Worm (Caenorhabditis elegans) whole organism, mixed stage, embryonic: ENCODE data around the gene B0554.1.

ENCODE experiments used
- M03D4.4 ChIP-seq: sonication (generic microtip); optimal IDR thresholded peaks from 2 replicates; lab custom pipeline; 2017; ENCODE audit warnings: mild to moderate bottlenecking, missing genetic modification characterization, missing compliant biosample characterization
- bed-3 ChIP-seq: fragments of 200-800 bp; sonication (Bioruptor generic); optimal IDR thresholded peaks from 3 replicates; lab custom pipeline; 2018; ENCODE audit warnings: mild to moderate bottlenecking, missing genetic modification characterization, moderate library complexity, missing compliant biosample characterization
- blmp-1 ChIP-seq: fragments of 150-350 bp; optimal IDR thresholded peaks from 2 replicates; lab custom pipeline; 2014; ENCODE audit warnings: missing biosample characterization, missing genetic modification characterization
- ceh-39 ChIP-seq: fragments of 150-350 bp; optimal IDR thresholded peaks from 2 replicates; lab custom pipeline; 2014; ENCODE audit warnings: missing biosample characterization, missing genetic modification characterization
- ceh-43 ChIP-seq: fragments of 200-800 bp; sonication (Bioruptor generic); optimal IDR thresholded peaks from 2 replicates; lab custom pipeline; 2018; ENCODE audit warnings: mild to moderate bottlenecking, missing genetic modification characterization, moderate library complexity, missing compliant biosample characterization
- ceh-83 ChIP-seq: fragments of 200-800 bp; sonication (Bioruptor generic); optimal IDR thresholded peaks from 2 replicates; lab custom pipeline; 2018; ENCODE audit warnings: mild to moderate bottlenecking, missing genetic modification characterization, missing compliant biosample characterization
- ces-1 ChIP-seq: fragments of 150-350 bp; optimal IDR thresholded peaks from 2 replicates; lab custom pipeline; 2014; ENCODE audit warnings: missing biosample characterization, missing genetic modification reagents, missing genetic modification characterization
- cnd-1 ChIP-seq: fragments of 200-800 bp; sonication (Bioruptor generic); optimal IDR thresholded peaks from 2 replicates; lab custom pipeline; 2018; ENCODE audit warnings: mild to moderate bottlenecking, missing genetic modification characterization, missing compliant biosample characterization
- drap-1 ChIP-seq: fragments of 200-800 bp; sonication (Bioruptor generic); optimal IDR thresholded peaks from 3 replicates; lab custom pipeline; 2018; ENCODE audit warnings: mild to moderate bottlenecking, missing genetic modification characterization, missing compliant biosample characterization
- flh-1 ChIP-seq: fragments of 200-800 bp; sonication (Bioruptor generic); optimal IDR thresholded peaks from 2 replicates; lab custom pipeline; 2018; ENCODE audit warnings: mild to moderate bottlenecking, missing genetic modification characterization, moderate library complexity, missing compliant biosample characterization
- ham-2 ChIP-seq: fragments of 200-800 bp; sonication (Bioruptor generic); optimal IDR thresholded peaks from 2 replicates; lab custom pipeline; 2018; ENCODE audit warnings: mild to moderate bottlenecking, missing genetic modification characterization, missing compliant biosample characterization
- hlh-1 ChIP-seq: fragments of 150-350 bp; optimal IDR thresholded peaks from 2 replicates; lab custom pipeline; 2014; ENCODE audit warnings: missing biosample characterization, missing genetic modification reagents, missing genetic modification characterization
- lin-13 ChIP-seq: fragments of 150-350 bp; optimal IDR thresholded peaks from 2 replicates; lab custom pipeline; 2014; ENCODE audit warnings: missing biosample characterization, missing genetic modification characterization
- lin-32 ChIP-seq: fragments of 200-800 bp; sonication (Bioruptor generic); optimal IDR thresholded peaks from 2 replicates; lab custom pipeline; 2018; ENCODE audit warnings: mild to moderate bottlenecking, missing genetic modification characterization, missing compliant biosample characterization
- lsy-2 ChIP-seq: fragments of 150-350 bp; optimal IDR thresholded peaks from 2 replicates; lab custom pipeline; 2014; ENCODE audit warnings: missing biosample characterization, missing genetic modification characterization
- mab-5 ChIP-seq: fragments of 150-350 bp; optimal IDR thresholded peaks from 2 replicates; lab custom pipeline; 2014; ENCODE audit warnings: missing biosample characterization, missing genetic modification characterization
- mep-1 ChIP-seq: fragments of 150-350 bp; optimal IDR thresholded peaks from 2 replicates; lab custom pipeline; 2017; ENCODE audit warnings: missing biosample characterization, missing genetic modification reagents, missing genetic modification characterization, inconsistent platforms
- mls-2 ChIP-seq: sonication (generic microtip); optimal IDR thresholded peaks from 2 replicates; lab custom pipeline; 2016; ENCODE audit warnings: mild to moderate bottlenecking, missing genetic modification characterization, moderate library complexity, missing compliant biosample characterization
- nhr-12 ChIP-seq: fragments of 150-350 bp; optimal IDR thresholded peaks from 2 replicates; lab custom pipeline; 2014; ENCODE audit warnings: missing biosample characterization, missing genetic modification characterization
- nhr-2 ChIP-seq: fragments of 150-350 bp; optimal IDR thresholded peaks from 2 replicates; lab custom pipeline; 2014; ENCODE audit warnings: missing biosample characterization, missing genetic modification characterization
- nhr-237 ChIP-seq: fragments of 150-350 bp; optimal IDR thresholded peaks from 2 replicates; lab custom pipeline; 2014; ENCODE audit warnings: missing biosample characterization, missing genetic modification characterization
- nhr-76 ChIP-seq: sonication (generic microtip); optimal IDR thresholded peaks from 2 replicates; lab custom pipeline; 2017; ENCODE audit warnings: missing biosample characterization, missing genetic modification characterization
- pha-4 ChIP-seq: fragments of 150-350 bp; optimal IDR thresholded peaks from 2 replicates; lab custom pipeline; 2018; ENCODE audit warnings: missing biosample characterization, missing genetic modification reagents, missing genetic modification characterization
- snpc-4 ChIP-seq: fragments of 150-350 bp; optimal IDR thresholded peaks from 2 replicates; lab custom pipeline; 2014; ENCODE audit warnings: missing biosample characterization, missing genetic modification characterization
- sptf-1 ChIP-seq: sonication (generic microtip); optimal IDR thresholded peaks from 2 replicates; lab custom pipeline; 2017; ENCODE audit warnings: mild to moderate bottlenecking, missing genetic modification characterization, moderate library complexity, missing compliant biosample characterization
- tbx-8 ChIP-seq: fragments of 200-800 bp; sonication (Bioruptor generic); optimal IDR thresholded peaks from 2 replicates; lab custom pipeline; 2018; ENCODE audit warnings: mild to moderate bottlenecking, missing genetic modification characterization, moderate library complexity, missing compliant biosample characterization
- unc-120 ChIP-seq: sonication (generic microtip); optimal IDR thresholded peaks from 2 replicates; lab custom pipeline; 2017; ENCODE audit warnings: missing genetic modification characterization, missing compliant biosample characterization; ENCODE audit not compliant: poor library complexity, severe bottlenecking
- unc-39 ChIP-seq: fragments of 150-350 bp; optimal IDR thresholded peaks from 2 replicates; lab custom pipeline; 2014; ENCODE audit warnings: missing biosample characterization, missing genetic modification characterization
- unc-62 ChIP-seq: fragments of 150-350 bp; optimal IDR thresholded peaks from 2 replicates; lab custom pipeline; 2014; ENCODE audit warnings: missing biosample characterization, missing genetic modification reagents, missing genetic modification characterization
- zip-8 ChIP-seq: fragments of 150-350 bp; optimal IDR thresholded peaks from 2 replicates; lab custom pipeline; 2014; ENCODE audit warnings: missing biosample characterization, missing genetic modification characterization
- ztf-11 ChIP-seq: fragments of 150-350 bp; optimal IDR thresholded peaks from 2 replicates; lab custom pipeline; 2014; ENCODE audit warnings: missing biosample characterization, missing genetic modification characterization

The B0554.1 gene

DNA sequence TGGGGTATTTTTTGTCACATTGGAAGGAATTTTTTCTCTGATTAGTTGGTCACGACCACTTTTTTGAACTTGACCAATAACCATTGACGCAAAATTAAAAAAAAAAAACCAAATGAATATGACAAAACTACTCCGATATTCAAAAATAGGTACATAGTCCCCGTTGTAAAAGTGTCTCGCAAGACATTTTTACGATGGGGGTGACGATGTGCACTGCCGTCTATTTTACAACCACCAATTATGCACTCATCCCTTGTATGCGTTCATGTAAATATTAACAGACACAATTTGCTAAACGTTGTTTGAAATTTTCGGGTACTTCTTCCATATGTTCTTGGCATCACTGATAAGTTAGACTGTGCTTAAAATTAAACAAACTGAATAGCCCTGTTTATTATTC lies 38.5 kb upstream of the B0554.1 start, which contains the start of gene scl-27:
Gene scl-27 (plus strand): TSS at position 301 of the 400 bp plus-strand sequence.
- no peak for TF ChIP-seq nhr-237 (tag; lab: Kevin White, UChicago)
- no peak for TF ChIP-seq ceh-39
- TF ChIP-seq ztf-11 (tag; lab: Kevin White, UChicago): no peak
- TF ChIP-seq ces-1: no peak
- TF ChIP-seq nhr-2 (tag; lab: Kevin White, UChicago): no peak
- TF ChIP-seq sptf-1 (tag; lab: Kevin White, UChicago): no peak
- no peak for TF ChIP-seq pha-4 (tag; lab: Kevin White, UChicago)
- no peak for TF ChIP-seq zip-8
- no peak for TF ChIP-seq blmp-1 (tag; lab: Kevin White, UChicago)
- TF ChIP-seq ham-2 (GFP tag; lab: Kevin White, UChicago): no peak
- no peak for TF ChIP-seq unc-62 (GFP tag; lab: Kevin White, UChicago)
- TF ChIP-seq lin-32: no peak
- no peak for TF ChIP-seq ceh-43
- TF ChIP-seq M03D4.4 (tag; lab: Kevin White, UChicago): no peak
- no peak for TF ChIP-seq cnd-1 (tag; lab: Kevin White, UChicago)
- TF ChIP-seq, all 35 proteins: peak for 0

DNA sequence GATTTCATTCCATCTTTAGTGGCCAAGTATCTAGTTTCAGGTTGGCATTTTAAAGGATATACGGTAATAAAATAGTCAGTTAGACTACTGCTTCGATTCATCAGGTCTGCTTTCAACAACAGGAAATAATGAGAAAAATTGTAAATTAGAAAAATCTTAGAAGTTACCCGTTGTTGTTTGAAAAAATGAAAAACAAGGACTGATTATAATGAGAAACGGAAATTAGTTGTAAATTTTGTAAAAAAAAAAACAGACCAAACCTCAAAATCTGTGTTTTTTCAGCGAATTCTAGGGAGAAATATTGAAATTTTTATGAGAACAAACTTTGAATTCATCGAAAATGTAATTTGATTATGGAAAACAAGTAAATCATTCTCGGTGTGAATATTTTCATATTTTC lies 35.2 kb upstream of the B0554.1 start, which contains the start of gene srh-62:
Gene srh-62 (minus strand): TSS at position 101 of the 400 bp plus-strand sequence.
- TF ChIP-seq sptf-1 (tag; lab: Kevin White, UChicago) (no peak), hlh-1 (tag; lab: Kevin White, UChicago) (no peak), snpc-4 (no peak), tbx-8 (no peak), bed-3 (no peak), lin-13 (tag; lab: Kevin White, UChicago) (no peak), flh-1 (no peak), zip-8 (no peak), ztf-11 (tag; lab: Kevin White, UChicago) (no peak), unc-39 (tag; lab: Kevin White, UChicago) (no peak), nhr-76 (tag; lab: Kevin White, UChicago) (no peak)

DNA sequence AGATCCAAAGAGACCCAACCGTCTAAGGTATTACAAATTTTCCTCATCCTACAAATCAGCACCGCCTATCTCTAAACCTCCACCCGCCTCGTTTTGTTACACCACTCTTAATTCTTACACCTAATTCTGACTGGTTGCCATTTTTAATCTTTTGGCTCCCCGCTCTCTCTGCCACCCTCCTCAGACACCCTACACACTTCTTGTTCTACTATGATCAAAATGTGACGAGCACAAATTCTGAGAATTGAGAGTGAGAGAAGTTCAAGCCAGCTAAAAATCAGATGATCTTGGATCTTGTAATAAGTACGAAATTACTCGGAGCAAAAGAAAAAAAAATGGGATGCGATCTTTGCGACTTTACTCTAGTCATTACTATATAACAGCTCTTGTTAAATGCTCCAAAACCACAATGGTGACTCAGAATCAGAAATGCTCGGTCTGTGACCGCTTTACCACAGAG lies 34.0 kb upstream of the B0554.1 start, which contains the start of gene nhr-252:
Gene nhr-252 (plus strand): TSS at position 410 of the 460 bp plus-strand sequence.
- TF ChIP-seq bed-3: no peak
- TF ChIP-seq nhr-237 (tag; lab: Kevin White, UChicago): no peak
- TF ChIP-seq sptf-1 (tag; lab: Kevin White, UChicago): no peak
- no peak for TF ChIP-seq ceh-83 (GFP tag; lab: Kevin White, UChicago)
- no peak for TF ChIP-seq ham-2 (GFP tag; lab: Kevin White, UChicago)
- no peak for TF ChIP-seq snpc-4
- no peak for TF ChIP-seq nhr-12 (tag; lab: Kevin White, UChicago)
- no peak for TF ChIP-seq lin-13 (tag; lab: Kevin White, UChicago)
- no peak for TF ChIP-seq mep-1 (tag; lab: Kevin White, UChicago)
- TF ChIP-seq ceh-39: no peak
- no peak for TF ChIP-seq drap-1 (GFP tag; lab: Kevin White, UChicago)
- TF ChIP-seq unc-120 (tag; lab: Kevin White, UChicago): no peak
- no peak for TF ChIP-seq mab-5 (tag; lab: Kevin White, UChicago)
- no peak for TF ChIP-seq zip-8
- no peak for TF ChIP-seq mls-2
- TF ChIP-seq ceh-43: no peak
- no peak for TF ChIP-seq unc-62 (GFP tag; lab: Kevin White, UChicago)
- no peak for TF ChIP-seq tbx-8

DNA sequence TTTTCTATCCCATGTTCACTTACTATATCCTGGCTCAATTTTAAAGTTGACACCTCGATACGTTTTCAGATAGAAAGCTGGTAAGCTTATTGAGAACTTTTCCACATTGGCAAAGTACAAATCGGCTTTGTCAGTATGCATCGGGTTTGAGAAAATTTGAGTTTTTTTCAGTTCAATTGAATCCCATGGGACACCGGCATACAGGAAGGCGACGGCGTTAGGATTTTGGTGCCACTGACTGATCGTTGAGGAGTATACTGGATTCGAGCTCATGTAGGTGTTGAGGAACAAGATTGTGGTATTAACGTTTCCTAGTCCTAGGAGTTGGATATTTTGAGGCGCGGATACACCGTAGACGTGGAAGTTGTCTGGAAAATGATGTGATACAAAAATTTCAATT lies 25.4 kb upstream of the B0554.1 start:
- TF ChIP-seq ztf-11 (tag; lab: Kevin White, UChicago) (no peak), ceh-39 (no peak), unc-39 (tag; lab: Kevin White, UChicago) (no peak), flh-1 (no peak), lin-13 (tag; lab: Kevin White, UChicago) (no peak), lsy-2 (no peak), pha-4 (tag; lab: Kevin White, UChicago) (no peak), nhr-76 (tag; lab: Kevin White, UChicago) (no peak), mls-2 (no peak), tbx-8 (no peak), nhr-12 (tag; lab: Kevin White, UChicago) (no peak), lin-32 (no peak), bed-3 (no peak)
- TF ChIP-seq, all 35 proteins: peak for 0

DNA sequence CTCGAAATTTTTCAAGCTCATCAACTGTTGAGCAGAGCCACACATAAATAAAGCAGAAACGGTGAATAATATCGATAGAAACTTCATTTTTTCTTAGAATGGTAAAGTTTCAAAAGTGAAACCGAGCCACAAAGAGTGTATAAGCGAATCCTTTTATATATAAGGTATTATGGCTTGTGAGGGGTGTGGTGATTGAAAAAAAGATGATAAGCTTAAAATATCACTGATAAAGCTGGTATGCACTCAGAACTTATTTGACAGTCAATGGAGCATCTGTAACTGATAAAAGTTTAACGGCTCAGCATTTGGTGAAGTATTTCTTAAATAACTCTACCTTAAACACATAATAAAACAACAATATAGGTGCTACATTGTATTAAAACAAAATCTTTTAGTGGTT lies 23.6 kb upstream of the B0554.1 start, which contains the start of gene dod-19:
Gene dod-19 (minus strand): TSS at position 130 of the 400 bp plus-strand sequence.
- TF ChIP-seq nhr-237 (tag; lab: Kevin White, UChicago) (no peak), nhr-12 (tag; lab: Kevin White, UChicago) (no peak), unc-120 (tag; lab: Kevin White, UChicago) (no peak), cnd-1 (tag; lab: Kevin White, UChicago) (no peak), mab-5 (tag; lab: Kevin White, UChicago) (no peak), hlh-1 (tag; lab: Kevin White, UChicago) (no peak), nhr-76 (tag; lab: Kevin White, UChicago) (no peak), M03D4.4 (tag; lab: Kevin White, UChicago) (no peak)
